Worm (Caenorhabditis elegans) whole organism, L2 larva: ENCODE results near the gene C54D10.13.

Experiments used
- C34F6.9 ChIP-seq: fragments of 150-350 bp; optimal IDR thresholded peaks from 2 replicates; lab custom pipeline; 2014; ENCODE audit warnings: missing biosample characterization, missing genetic modification characterization
- R02D3.7 ChIP-seq: fragments of 150-350 bp; optimal IDR thresholded peaks from 2 replicates; lab custom pipeline; 2014; ENCODE audit warnings: missing biosample characterization, missing genetic modification characterization
- Y55F3AM.14 ChIP-seq: fragments of 200-800 bp; sonication (Bioruptor generic); optimal IDR thresholded peaks from 2 replicates; lab custom pipeline; 2018; ENCODE audit warnings: mild to moderate bottlenecking, missing genetic modification characterization, missing compliant biosample characterization
- ZK546.5 ChIP-seq: sonication (generic microtip); optimal IDR thresholded peaks from 2 replicates; lab custom pipeline; 2017; ENCODE audit warnings: missing biosample characterization, missing genetic modification characterization
- alr-1 ChIP-seq: fragments of 150-350 bp; optimal IDR thresholded peaks from 2 replicates; lab custom pipeline; 2014; ENCODE audit warnings: missing biosample characterization, missing genetic modification characterization
- aly-2 ChIP-seq: fragments of 150-350 bp; optimal IDR thresholded peaks from 2 replicates; lab custom pipeline; 2014; ENCODE audit warnings: missing biosample characterization, missing genetic modification characterization
- ama-1 ChIP-seq: fragments of 150-350 bp; optimal IDR thresholded peaks from 2 replicates; lab custom pipeline; 2018; ENCODE audit warnings: inconsistent platforms
- ceh-16 ChIP-seq: fragments of 150-350 bp; optimal IDR thresholded peaks from 2 replicates; lab custom pipeline; 2014; ENCODE audit warnings: missing biosample characterization, missing genetic modification characterization
- ceh-82 ChIP-seq: fragments of 150-350 bp; optimal IDR thresholded peaks from 2 replicates; lab custom pipeline; 2014; ENCODE audit warnings: missing biosample characterization, missing genetic modification characterization
- crh-2 ChIP-seq: sonication (generic microtip); optimal IDR thresholded peaks from 2 replicates; lab custom pipeline; 2017; ENCODE audit warnings: missing biosample characterization, missing genetic modification characterization
- dmd-4 ChIP-seq: sonication (generic microtip); optimal IDR thresholded peaks from 2 replicates; lab custom pipeline; 2017; ENCODE audit warnings: missing biosample characterization, missing genetic modification characterization
- egl-27 ChIP-seq: sonication (generic microtip); optimal IDR thresholded peaks from 3 replicates; lab custom pipeline; 2017; ENCODE audit warnings: missing biosample characterization, missing genetic modification reagents, missing genetic modification characterization
- elt-1 ChIP-seq: fragments of 150-350 bp; optimal IDR thresholded peaks from 2 replicates; lab custom pipeline; 2014; ENCODE audit warnings: missing biosample characterization, missing genetic modification characterization
- fos-1 ChIP-seq: fragments of 150-350 bp; optimal IDR thresholded peaks from 2 replicates; lab custom pipeline; 2014; ENCODE audit warnings: missing biosample characterization, missing genetic modification characterization
- gmeb-1 ChIP-seq: fragments of 150-350 bp; optimal IDR thresholded peaks from 2 replicates; lab custom pipeline; 2014; ENCODE audit warnings: missing biosample characterization, missing genetic modification characterization
- lin-13 ChIP-seq: fragments of 150-350 bp; optimal IDR thresholded peaks from 2 replicates; lab custom pipeline; 2014; ENCODE audit warnings: missing biosample characterization, missing genetic modification reagents, missing genetic modification characterization
- lsy-2 ChIP-seq, 2 experiments: fragments of 150-350 bp in 1 of 2; sonication (generic microtip) in 1 of 2; optimal IDR thresholded peaks; 2 replicates each; lab custom pipeline; 2014 to 2017; ENCODE audit warnings: missing biosample characterization in 2 of 2, missing genetic modification characterization in 2 of 2
- mbf-1 ChIP-seq: sonication (generic microtip); optimal IDR thresholded peaks from 2 replicates; lab custom pipeline; 2017; ENCODE audit warnings: missing biosample characterization, missing genetic modification characterization
- mdl-1 ChIP-seq, 2 experiments: fragments of 150-350 bp in 1 of 2; sonication (generic microtip) in 1 of 2; optimal IDR thresholded peaks; 2 replicates each; lab custom pipeline; 2017; ENCODE audit warnings: missing biosample characterization in 2 of 2, missing genetic modification characterization in 2 of 2
- nhr-11 ChIP-seq: fragments of 150-350 bp; optimal IDR thresholded peaks from 2 replicates; lab custom pipeline; 2014; ENCODE audit warnings: missing biosample characterization, missing genetic modification characterization
- nhr-12 ChIP-seq: fragments of 150-350 bp; optimal IDR thresholded peaks from 2 replicates; lab custom pipeline; 2014; ENCODE audit warnings: missing biosample characterization, missing genetic modification characterization
- nhr-129 ChIP-seq: fragments of 150-350 bp; optimal IDR thresholded peaks from 2 replicates; lab custom pipeline; 2014; ENCODE audit warnings: missing biosample characterization, missing genetic modification characterization
- nhr-21 ChIP-seq: fragments of 150-350 bp; optimal IDR thresholded peaks from 2 replicates; lab custom pipeline; 2014; ENCODE audit warnings: missing biosample characterization, missing genetic modification characterization
- nhr-23 ChIP-seq: fragments of 150-350 bp; optimal IDR thresholded peaks from 2 replicates; lab custom pipeline; 2014; ENCODE audit warnings: missing biosample characterization, missing genetic modification reagents, missing genetic modification characterization
- nhr-237 ChIP-seq: fragments of 150-350 bp; optimal IDR thresholded peaks from 2 replicates; lab custom pipeline; 2014; ENCODE audit warnings: missing biosample characterization, missing genetic modification characterization
- nhr-25 ChIP-seq: fragments of 150-350 bp; sonication (generic microtip); optimal IDR thresholded peaks from 3 replicates; lab custom pipeline; 2014; ENCODE audit warnings: missing biosample characterization, missing genetic modification characterization
- nhr-6 ChIP-seq: fragments of 150-350 bp; optimal IDR thresholded peaks from 2 replicates; lab custom pipeline; 2014; ENCODE audit warnings: missing biosample characterization, missing genetic modification characterization
- nhr-77 ChIP-seq: fragments of 150-350 bp; optimal IDR thresholded peaks from 2 replicates; lab custom pipeline; 2014; ENCODE audit warnings: missing biosample characterization, missing genetic modification characterization
- peb-1 ChIP-seq: fragments of 150-350 bp; optimal IDR thresholded peaks from 2 replicates; lab custom pipeline; 2014; ENCODE audit warnings: missing biosample characterization, missing genetic modification characterization
- skn-1 ChIP-seq: sonication (generic microtip); optimal IDR thresholded peaks from 2 replicates; lab custom pipeline; 2017; ENCODE audit warnings: missing biosample characterization, missing genetic modification characterization
- sma-3 ChIP-seq: sonication (generic microtip); optimal IDR thresholded peaks from 2 replicates; lab custom pipeline; 2016; ENCODE audit warnings: missing genetic modification reagents, missing genetic modification characterization, missing compliant biosample characterization
- sma-9 ChIP-seq, 2 experiments: fragments of 150-350 bp in 1 of 2; sonication (generic microtip) in 1 of 2; optimal IDR thresholded peaks; 2 replicates each; lab custom pipeline; 2014 to 2016; ENCODE audit warnings: missing genetic modification characterization in 2 of 2, mild to moderate bottlenecking in 1 of 2, missing biosample characterization in 1 of 2, missing compliant biosample characterization in 1 of 2, missing genetic modification reagents in 1 of 2, moderate library complexity in 1 of 2
- unc-39 ChIP-seq: fragments of 150-350 bp; optimal IDR thresholded peaks from 2 replicates; lab custom pipeline; 2014; ENCODE audit warnings: missing biosample characterization, missing genetic modification characterization
- unc-55 ChIP-seq: fragments of 150-350 bp; sonication (generic microtip); optimal IDR thresholded peaks from 3 replicates; lab custom pipeline; 2014; ENCODE audit warnings: missing biosample characterization, missing genetic modification reagents, missing genetic modification characterization
- unc-62 ChIP-seq: fragments of 150-350 bp; optimal IDR thresholded peaks from 2 replicates; lab custom pipeline; 2014; ENCODE audit warnings: missing biosample characterization, missing genetic modification reagents, missing genetic modification characterization
- ztf-11 ChIP-seq: sonication (generic microtip); optimal IDR thresholded peaks from 2 replicates; lab custom pipeline; 2017; ENCODE audit warnings: missing biosample characterization, missing genetic modification characterization

Gene C54D10.13

ce11 chrV:12433105-12433504, 1.0 kb upstream of the C54D10.13 start:
- TF ChIP-seq Y55F3AM.14 (GFP tag; lab: Kevin White, UChicago) (no peak), elt-1 (tag; lab: Kevin White, UChicago) (no peak), ama-1 (lab: Kevin White, UChicago) (no peak), unc-39 (no peak), mbf-1 (tag; lab: Kevin White, UChicago) (no peak), C34F6.9 (tag; lab: Kevin White, UChicago) (no peak), nhr-23 (no peak), nhr-6 (tag; lab: Kevin White, UChicago) (no peak), mdl-1 (tag; optimal IDR thresholded peaks at IDR 0.05; lab: Kevin White, UChicago) (no peak), ceh-82 (tag; lab: Kevin White, UChicago) (no peak), fos-1 (tag; lab: Kevin White, UChicago) (no peak), nhr-25 (tag; lab: Kevin White, UChicago) (no peak), ZK546.5 (tag; lab: Kevin White, UChicago) (no peak), nhr-237 (tag; lab: Kevin White, UChicago) (no peak), crh-2 (no peak), lsy-2 (tag; optimal IDR thresholded peaks at IDR 0.05; lab: Kevin White, UChicago) (no peak), nhr-21 (no peak)

- TF ChIP-seq fos-1 (tag; lab: Kevin White, UChicago) (no peak), lin-13 (GFP tag; lab: Kevin White, UChicago) (no peak), ZK546.5 (tag; lab: Kevin White, UChicago) (no peak)
Measured at ce11 chrV:12429039-12429438, 3.0 kb downstream of the C54D10.13 start, which contains the start of gene C54D10.5. Gene C54D10.5, plus strand, starts transcription at chrV:12429339.

ce11 chrV:12427826-12428225, 4.3 kb downstream of the C54D10.13 start:
- TF ChIP-seq dmd-4: no peak
- no peak for TF ChIP-seq R02D3.7 (tag; lab: Kevin White, UChicago)
- no peak for TF ChIP-seq alr-1 (tag; lab: Kevin White, UChicago)
- TF ChIP-seq, all 48 proteins: peak for 0

- no peak for TF ChIP-seq lin-13 (GFP tag; lab: Kevin White, UChicago)
- TF ChIP-seq nhr-129 (tag; lab: Kevin White, UChicago): no peak
- no peak for TF ChIP-seq nhr-25 (tag; lab: Kevin White, UChicago)
- no peak for TF ChIP-seq nhr-21
- no peak for TF ChIP-seq mdl-1 (tag; optimal IDR thresholded peaks at IDR 0.05; lab: Kevin White, UChicago)
- no peak for TF ChIP-seq nhr-6 (tag; lab: Kevin White, UChicago)
- TF ChIP-seq gmeb-1 (tag; lab: Kevin White, UChicago): no peak
- TF ChIP-seq unc-55 (GFP tag; lab: Kevin White, UChicago): no peak
- TF ChIP-seq sma-3 (GFP tag; lab: Kevin White, UChicago): no peak
- no peak for TF ChIP-seq nhr-77 (tag; lab: Kevin White, UChicago)
- TF ChIP-seq crh-2: no peak
- TF ChIP-seq peb-1 (tag; lab: Kevin White, UChicago): no peak
- TF ChIP-seq aly-2 (tag; lab: Kevin White, UChicago): no peak
- TF ChIP-seq nhr-12 (tag; lab: Kevin White, UChicago): no peak
- TF ChIP-seq, all 48 proteins: peak for 0
Measured at ce11 chrV:12421360-12421759, 10.7 kb downstream of the C54D10.13 start.

ce11 chrV:12420843-12421242, 11.2 kb downstream of the C54D10.13 start, which contains the start of gene C54D10.4:
Gene C54D10.4, minus strand, starts transcription at chrV:12420943.
- TF ChIP-seq unc-62 (GFP tag; lab: Kevin White, UChicago) (no peak), nhr-12 (tag; lab: Kevin White, UChicago) (no peak), fos-1 (tag; lab: Kevin White, UChicago) (no peak), unc-39 (no peak), mbf-1 (tag; lab: Kevin White, UChicago) (no peak), ceh-82 (tag; lab: Kevin White, UChicago) (no peak), Y55F3AM.14 (GFP tag; lab: Kevin White, UChicago) (no peak), ama-1 (lab: Kevin White, UChicago) (no peak), aly-2 (tag; lab: Kevin White, UChicago) (no peak), ztf-11 (tag; lab: Kevin White, UChicago) (no peak), nhr-11 (tag; lab: Kevin White, UChicago) (no peak), ceh-16 (tag; lab: Kevin White, UChicago) (no peak), sma-9 (GFP tag; optimal IDR thresholded peaks at IDR 0.05; lab: Kevin White, UChicago) (no peak), sma-9 (tag; optimal IDR thresholded peaks at IDR 0.05; lab: Kevin White, UChicago) (no peak), skn-1 (tag; lab: Kevin White, UChicago) (no peak), nhr-25 (tag; lab: Kevin White, UChicago) (no peak), egl-27 (tag; lab: Kevin White, UChicago) (no peak), alr-1 (tag; lab: Kevin White, UChicago) (no peak)
